Fruit fly (Drosophila melanogaster): ENCODE data around the gene CG12375.

dm6 chr2L:8104706-8105105 lies 22.0 kb downstream of the CG12375 start:
- no peak for TF ChIP-seq Sin3A (optimal IDR thresholded peaks at IDR 0.05)
- TF ChIP-seq h (optimal IDR thresholded peaks at IDR 0.05) = no peak
- no peak for TF ChIP-seq insv (optimal IDR thresholded peaks at IDR 0.05)
- no peak for TF ChIP-seq psq (optimal IDR thresholded peaks at IDR 0.05)
- no peak for TF ChIP-seq Myc (optimal IDR thresholded peaks at IDR 0.05)
- no peak for TF ChIP-seq ttk (optimal IDR thresholded peaks at IDR 0.05)
